Worm (Caenorhabditis elegans) whole organism, L3 larva: ENCODE data around the gene T25E4.2.

Experiments used
- R02D3.7 ChIP-seq: fragments of 150-350 bp; optimal IDR thresholded peaks from 2 replicates; lab custom pipeline; 2014; ENCODE audit warnings: missing biosample characterization, missing genetic modification characterization
- ZK546.5 ChIP-seq: sonication (generic microtip); optimal IDR thresholded peaks from 2 replicates; lab custom pipeline; 2017; ENCODE audit warnings: missing biosample characterization, missing genetic modification characterization
- aly-2 ChIP-seq: fragments of 150-350 bp; optimal IDR thresholded peaks from 2 replicates; lab custom pipeline; 2014; ENCODE audit warnings: missing biosample characterization, missing genetic modification characterization
- ama-1 ChIP-seq: fragments of 150-350 bp; optimal IDR thresholded peaks from 2 replicates; lab custom pipeline; 2018
- ceh-28 ChIP-seq: fragments of 150-350 bp; optimal IDR thresholded peaks from 2 replicates; lab custom pipeline; 2014; ENCODE audit warnings: missing biosample characterization, missing genetic modification reagents, missing genetic modification characterization
- ceh-82 ChIP-seq: fragments of 150-350 bp; optimal IDR thresholded peaks from 2 replicates; lab custom pipeline; 2014; ENCODE audit warnings: missing biosample characterization, missing genetic modification characterization
- ceh-9 ChIP-seq: sonication (generic microtip); optimal IDR thresholded peaks from 2 replicates; lab custom pipeline; 2018; ENCODE audit warnings: missing biosample characterization, missing genetic modification characterization
- daf-12 ChIP-seq: fragments of 150-350 bp; optimal IDR thresholded peaks from 2 replicates; lab custom pipeline; 2014; ENCODE audit warnings: missing biosample characterization, missing genetic modification reagents, missing genetic modification characterization
- egl-27 ChIP-seq: sonication (generic microtip); optimal IDR thresholded peaks from 4 replicates; lab custom pipeline; 2017; ENCODE audit warnings: missing biosample characterization, missing genetic modification reagents, missing genetic modification characterization
- egl-5 ChIP-seq: fragments of 150-350 bp; optimal IDR thresholded peaks from 2 replicates; lab custom pipeline; 2017; ENCODE audit warnings: missing biosample characterization, missing genetic modification reagents, missing genetic modification characterization, inconsistent platforms
- elt-1 ChIP-seq: fragments of 150-350 bp; optimal IDR thresholded peaks from 2 replicates; lab custom pipeline; 2014; ENCODE audit warnings: missing biosample characterization, missing genetic modification characterization
- elt-2 ChIP-seq: sonication (generic microtip); optimal IDR thresholded peaks from 2 replicates; lab custom pipeline; 2016; ENCODE audit warnings: missing genetic modification reagents, mild to moderate bottlenecking, missing genetic modification characterization, missing compliant biosample characterization
- elt-3 ChIP-seq, 3 experiments: fragments of 150-350 bp in 1 of 3; sonication (generic microtip) in 2 of 3; optimal IDR thresholded peaks; 2 replicates in 2 of 3; 4 replicates in 1 of 3; lab custom pipeline; 2014 to 2017; ENCODE audit warnings: missing biosample characterization in 3 of 3, missing genetic modification characterization in 3 of 3
- eor-1 ChIP-seq, 2 experiments: fragments of 150-350 bp; optimal IDR thresholded peaks; 2 replicates each; lab custom pipeline; 2014 to 2018; ENCODE audit warnings: missing biosample characterization in 2 of 2, missing genetic modification characterization in 2 of 2
- fkh-10 ChIP-seq: sonication (generic microtip); optimal IDR thresholded peaks from 2 replicates; lab custom pipeline; 2017; ENCODE audit warnings: missing biosample characterization, missing genetic modification reagents, missing genetic modification characterization
- fkh-2 ChIP-seq: fragments of 150-350 bp; optimal IDR thresholded peaks from 2 replicates; lab custom pipeline; 2014; ENCODE audit warnings: missing biosample characterization, missing genetic modification reagents, missing genetic modification characterization
- fos-1 ChIP-seq: fragments of 150-350 bp; optimal IDR thresholded peaks from 2 replicates; lab custom pipeline; 2014; ENCODE audit warnings: missing biosample characterization, missing genetic modification characterization
- hmg-11 ChIP-seq: sonication (generic microtip); optimal IDR thresholded peaks from 2 replicates; lab custom pipeline; 2016; ENCODE audit warnings: missing genetic modification characterization, missing compliant biosample characterization
- jun-1 ChIP-seq: fragments of 150-350 bp; optimal IDR thresholded peaks from 2 replicates; lab custom pipeline; 2014; ENCODE audit warnings: missing biosample characterization, missing genetic modification reagents, missing genetic modification characterization
- lin-15B ChIP-seq: fragments of 150-350 bp; optimal IDR thresholded peaks from 2 replicates; lab custom pipeline; 2014; ENCODE audit warnings: missing biosample characterization, missing genetic modification characterization
- lin-39 ChIP-seq: fragments of 150-350 bp; optimal IDR thresholded peaks from 2 replicates; lab custom pipeline; 2018; ENCODE audit warnings: missing biosample characterization, missing genetic modification reagents, missing genetic modification characterization
- mdl-1 ChIP-seq: fragments of 150-350 bp; optimal IDR thresholded peaks from 2 replicates; lab custom pipeline; 2014; ENCODE audit warnings: missing biosample characterization, missing genetic modification characterization
- mml-1 ChIP-seq: fragments of 150-350 bp; sonication (generic microtip); optimal IDR thresholded peaks from 3 replicates; lab custom pipeline; 2014; ENCODE audit warnings: missing biosample characterization, missing genetic modification characterization
- nfya-1 ChIP-seq: sonication (generic microtip); optimal IDR thresholded peaks from 2 replicates; lab custom pipeline; 2017; ENCODE audit warnings: missing genetic modification characterization, mild to moderate bottlenecking, missing compliant biosample characterization, antibody characterized with exemption, moderate library complexity; ENCODE audit not compliant: insufficient read depth
- nhr-11 ChIP-seq: fragments of 150-350 bp; optimal IDR thresholded peaks from 2 replicates; lab custom pipeline; 2014; ENCODE audit warnings: missing biosample characterization, missing genetic modification characterization
- nhr-12 ChIP-seq: fragments of 150-350 bp; optimal IDR thresholded peaks from 2 replicates; lab custom pipeline; 2014; ENCODE audit warnings: missing biosample characterization, missing genetic modification characterization
- nhr-23 ChIP-seq: fragments of 150-350 bp; optimal IDR thresholded peaks from 2 replicates; lab custom pipeline; 2014; ENCODE audit warnings: missing biosample characterization, missing genetic modification reagents, missing genetic modification characterization
- nhr-237 ChIP-seq: fragments of 150-350 bp; optimal IDR thresholded peaks from 2 replicates; lab custom pipeline; 2014; ENCODE audit warnings: missing biosample characterization, missing genetic modification characterization
- nhr-25 ChIP-seq: sonication (generic microtip); optimal IDR thresholded peaks from 2 replicates; lab custom pipeline; 2017; ENCODE audit warnings: missing biosample characterization, missing genetic modification characterization
- nhr-28 ChIP-seq: fragments of 150-350 bp; optimal IDR thresholded peaks from 2 replicates; lab custom pipeline; 2014; ENCODE audit warnings: missing biosample characterization, missing genetic modification characterization
- nhr-43 ChIP-seq: sonication (generic microtip); optimal IDR thresholded peaks from 2 replicates; lab custom pipeline; 2016; ENCODE audit warnings: mild to moderate bottlenecking, missing genetic modification characterization, missing compliant biosample characterization; ENCODE audit not compliant: poor library complexity, severe bottlenecking
- nhr-76 ChIP-seq: fragments of 150-350 bp; sonication (generic microtip); optimal IDR thresholded peaks from 5 replicates; lab custom pipeline; 2014; ENCODE audit warnings: missing biosample characterization, missing genetic modification characterization
- nhr-77 ChIP-seq: fragments of 150-350 bp; optimal IDR thresholded peaks from 2 replicates; lab custom pipeline; 2014; ENCODE audit warnings: missing biosample characterization, missing genetic modification characterization
- pha-4 ChIP-seq: fragments of 150-350 bp; optimal IDR thresholded peaks from 2 replicates; lab custom pipeline; 2014; ENCODE audit warnings: missing biosample characterization, missing genetic modification reagents, missing genetic modification characterization
- pqm-1 ChIP-seq: fragments of 150-350 bp; optimal IDR thresholded peaks from 2 replicates; lab custom pipeline; 2017; ENCODE audit warnings: missing biosample characterization, missing genetic modification characterization, inconsistent platforms
- sea-2 ChIP-seq: fragments of 150-350 bp; sonication (generic microtip); optimal IDR thresholded peaks from 4 replicates; lab custom pipeline; 2014; ENCODE audit warnings: missing biosample characterization, missing genetic modification reagents, missing genetic modification characterization
- skn-1 ChIP-seq: fragments of 150-350 bp; optimal IDR thresholded peaks from 2 replicates; lab custom pipeline; 2014; ENCODE audit warnings: missing biosample characterization, missing genetic modification characterization
- snpc-4 ChIP-seq: fragments of 150-350 bp; optimal IDR thresholded peaks from 2 replicates; lab custom pipeline; 2014; ENCODE audit warnings: missing biosample characterization, missing genetic modification characterization
- tbx-2 ChIP-seq: sonication (generic microtip); optimal IDR thresholded peaks from 2 replicates; lab custom pipeline; 2016; ENCODE audit warnings: mild to moderate bottlenecking, missing genetic modification characterization, missing compliant biosample characterization
- unc-39 ChIP-seq: sonication (generic microtip); optimal IDR thresholded peaks from 4 replicates; lab custom pipeline; 2017; ENCODE audit warnings: missing biosample characterization, missing genetic modification characterization
- unc-62 ChIP-seq: fragments of 150-350 bp; sonication (generic microtip); optimal IDR thresholded peaks from 4 replicates; lab custom pipeline; 2014; ENCODE audit warnings: missing biosample characterization, missing genetic modification reagents, missing genetic modification characterization
- zag-1 ChIP-seq: fragments of 150-350 bp; optimal IDR thresholded peaks from 2 replicates; lab custom pipeline; 2014; ENCODE audit warnings: missing biosample characterization, missing genetic modification characterization
- ztf-11 ChIP-seq: fragments of 150-350 bp; optimal IDR thresholded peaks from 2 replicates; lab custom pipeline; 2014; ENCODE audit warnings: missing biosample characterization, missing genetic modification characterization
- ztf-4 ChIP-seq: fragments of 150-350 bp; optimal IDR thresholded peaks from 2 replicates; lab custom pipeline; 2014; ENCODE audit warnings: missing biosample characterization, missing genetic modification characterization

Gene T25E4.2

ce11 chrII:5544764-5545163 lies 37.4 kb downstream of the T25E4.2 start, which contains the start of gene ins-13:
TSS of gene ins-13 (minus strand) at chrII:5544864.
- no peak for TF ChIP-seq nhr-237 (tag; lab: Kevin White, UChicago)
- TF ChIP-seq pha-4 = no peak
- no peak for TF ChIP-seq fkh-10 (GFP tag; lab: Kevin White, UChicago)
- TF ChIP-seq daf-12 (tag; lab: Kevin White, UChicago) = no peak
- no peak for TF ChIP-seq elt-1
- no peak for TF ChIP-seq ama-1 (lab: Kevin White, UChicago)
- no peak for TF ChIP-seq sea-2

ce11 chrII:5544145-5544515 lies 38.1 kb downstream of the T25E4.2 start:
- TF ChIP-seq mml-1 (no peak), ama-1 (lab: Kevin White, UChicago) (peak; percentile 99), lin-15B (tag; lab: Kevin White, UChicago) (peak; percentile 26), nhr-23 (tag; lab: Kevin White, UChicago) (peak; percentile 55), ceh-28 (tag; lab: Kevin White, UChicago) (peak; percentile 58), snpc-4 (peak; percentile 99), ZK546.5 (no peak), pha-4 (peak; percentile 81), hmg-11 (no peak), fkh-10 (GFP tag; lab: Kevin White, UChicago) (no peak), nfya-1 (tag; lab: Kevin White, UChicago) (peak; percentile 80), zag-1 (no peak), skn-1 (tag; lab: Kevin White, UChicago) (peak; percentile 57), elt-2 (peak; percentile 84), nhr-25 (peak; percentile 60), nhr-43 (tag; lab: Kevin White, UChicago) (peak; percentile 63), pqm-1 (peak; percentile 31), egl-27 (tag; lab: Kevin White, UChicago) (no peak), unc-62 (GFP tag; lab: Kevin White, UChicago) (peak; percentile 51), lin-39 (peak; percentile 72), egl-5 (tag; lab: Kevin White, UChicago) (peak; percentile 60), jun-1 (tag; lab: Kevin White, UChicago) (peak; percentile 41), ceh-82 (no peak)
- TF ChIP-seq, all 47 proteins: peak for 16

ce11 chrII:5543476-5544144 lies 38.6 kb downstream of the T25E4.2 start:
- TF ChIP-seq nhr-11 (tag; lab: Kevin White, UChicago) (peak; percentile 95), nhr-43 (tag; lab: Kevin White, UChicago) (peak; percentile 95), ceh-82 (peak; percentile 95), fos-1 (tag; lab: Kevin White, UChicago) (peak; percentile 90), R02D3.7 (tag; lab: Kevin White, UChicago) (peak; percentile 90), ceh-9 (tag; lab: Kevin White, UChicago) (no peak), skn-1 (tag; lab: Kevin White, UChicago) (peak; percentile 95), elt-1 (peak; percentile 54), nhr-23 (tag; lab: Kevin White, UChicago) (peak; percentile 99), snpc-4 (peak; percentile 100), unc-39 (tag; lab: Kevin White, UChicago) (peak; percentile 35), nhr-25 (peak; percentile 99), ztf-4 (tag; lab: Kevin White, UChicago) (peak; percentile 91), lin-39 (peak; percentile 97), nhr-12 (tag; lab: Kevin White, UChicago) (no peak), tbx-2 (tag; lab: Kevin White, UChicago) (peak; percentile 97), pqm-1 (peak; percentile 94), ztf-11 (peak; percentile 61), jun-1 (tag; lab: Kevin White, UChicago) (peak; percentile 98), ceh-28 (tag; lab: Kevin White, UChicago) (peak; percentile 94), fkh-2 (peak; percentile 95), fkh-10 (GFP tag; lab: Kevin White, UChicago) (peak; percentile 99), ama-1 (lab: Kevin White, UChicago) (peak; percentile 100), sea-2 (no peak), daf-12 (tag; lab: Kevin White, UChicago) (peak; percentile 67), aly-2 (tag; lab: Kevin White, UChicago) (peak; percentile 88), nhr-28 (tag; lab: Kevin White, UChicago) (peak; percentile 76), eor-1 (tag; optimal IDR thresholded peaks at IDR 0.05; lab: Kevin White, UChicago) (peak in 1 of 2 experiments; percentile 71), egl-27 (tag; lab: Kevin White, UChicago) (peak; percentile 71), nfya-1 (tag; lab: Kevin White, UChicago) (peak; percentile 97), ZK546.5 (peak; percentile 44), elt-3 (tag; optimal IDR thresholded peaks at IDR 0.05; lab: Kevin White, UChicago) (peak in 2 of 3 experiments; percentile 77 to 92), lin-15B (tag; lab: Kevin White, UChicago) (peak; percentile 85), unc-62 (GFP tag; lab: Kevin White, UChicago) (peak; percentile 81), nhr-237 (tag; lab: Kevin White, UChicago) (peak; percentile 57), mdl-1 (tag; lab: Kevin White, UChicago) (peak; percentile 29), hmg-11 (peak; percentile 98), nhr-77 (tag; lab: Kevin White, UChicago) (peak; percentile 93), zag-1 (peak; percentile 93), nhr-76 (tag; lab: Kevin White, UChicago) (peak; percentile 52), pha-4 (peak; percentile 99), mml-1 (no peak), elt-2 (peak; percentile 97)
